Fruit fly (Drosophila melanogaster) whole organism, prepupa: ENCODE results near the gene CG33322.

ENCODE experiments used
- Blimp-1 ChIP-seq: fragments of 200-800 bp; sonication (Bioruptor generic); optimal IDR thresholded peaks from 3 replicates; lab custom pipeline; 2017; ENCODE audit warnings: missing biosample characterization, missing genetic modification characterization, mild to moderate bottlenecking, moderate library complexity, missing genetic modification reagents
- CG10631 ChIP-seq: fragments of 200-800 bp; sonication (Bioruptor generic); optimal IDR thresholded peaks from 2 replicates; lab custom pipeline; 2016; ENCODE audit warnings: missing biosample characterization, missing genetic modification characterization
- CG10669 ChIP-seq: fragments of 200-800 bp; sonication (Bioruptor generic); optimal IDR thresholded peaks from 3 replicates; lab custom pipeline; 2018; ENCODE audit warnings: missing biosample characterization, mild to moderate bottlenecking, missing genetic modification characterization, moderate library complexity
- CG11294 ChIP-seq: fragments of 200-800 bp; sonication (Bioruptor generic); IDR thresholded peaks from 2 replicates; pipeline ENCODE4 v1.3.6; 2022; ENCODE audit warnings: missing biosample characterization, missing genetic modification characterization
- CG15336 ChIP-seq: fragments of 200-800 bp; sonication (Bioruptor generic); IDR thresholded peaks from 2 replicates; pipeline ENCODE4 v1.3.6; 2022; ENCODE audit warnings: missing biosample characterization, missing genetic modification characterization
- CG1621 ChIP-seq: fragments of 200-800 bp; sonication (Bioruptor generic); optimal IDR thresholded peaks from 3 replicates; lab custom pipeline; 2018; ENCODE audit warnings: missing biosample characterization, mild to moderate bottlenecking, missing genetic modification characterization
- CG3032 ChIP-seq: fragments of 200-800 bp; optimal IDR thresholded peaks from 2 replicates; lab custom pipeline; 2019; ENCODE audit warnings: missing biosample characterization, mild to moderate bottlenecking, missing genetic modification characterization, moderate library complexity
- CG31627 ChIP-seq: fragments of 200-800 bp; sonication (Bioruptor generic); optimal IDR thresholded peaks from 3 replicates; lab custom pipeline; 2016; ENCODE audit warnings: missing biosample characterization, missing genetic modification characterization
- CG32006 ChIP-seq: fragments of 200-800 bp; sonication (Bioruptor generic); optimal IDR thresholded peaks from 3 replicates; lab custom pipeline; 2017; ENCODE audit warnings: missing biosample characterization, mild to moderate bottlenecking, missing genetic modification characterization
- CG34406 ChIP-seq: fragments of 200-800 bp; sonication (Bioruptor generic); optimal IDR thresholded peaks from 3 replicates; lab custom pipeline; 2016; ENCODE audit warnings: missing biosample characterization, missing genetic modification characterization
- CG4318 ChIP-seq: fragments of 200-800 bp; sonication (Bioruptor generic); optimal IDR thresholded peaks from 3 replicates; lab custom pipeline; 2017; ENCODE audit warnings: missing biosample characterization, mild to moderate bottlenecking, missing genetic modification characterization
- CG6163 ChIP-seq: fragments of 200-800 bp; sonication (Bioruptor generic); IDR thresholded peaks from 3 replicates; pipeline ENCODE4 v1.3.6; 2022; ENCODE audit warnings: missing biosample characterization, missing genetic modification characterization
- CG6792 ChIP-seq: fragments of 200-800 bp; sonication (Bioruptor generic); optimal IDR thresholded peaks from 3 replicates; lab custom pipeline; 2016; ENCODE audit warnings: missing biosample characterization, missing genetic modification characterization
- CG6808 ChIP-seq: fragments of 200-800 bp; sonication (Bioruptor generic); optimal IDR thresholded peaks from 3 replicates; lab custom pipeline; 2017; ENCODE audit warnings: missing biosample characterization, missing genetic modification characterization, mild to moderate bottlenecking, moderate library complexity, missing genetic modification reagents
- CG8119 ChIP-seq: fragments of 200-800 bp; sonication (Bioruptor generic); IDR thresholded peaks from 3 replicates; pipeline ENCODE4 v1.3.6; 2022; ENCODE audit warnings: missing biosample characterization, missing genetic modification characterization
- CG8319 ChIP-seq: fragments of 200-800 bp; sonication (Bioruptor generic); optimal IDR thresholded peaks from 3 replicates; lab custom pipeline; 2016; ENCODE audit warnings: missing biosample characterization, missing genetic modification characterization
- CG8632 ChIP-seq: fragments of 200-800 bp; sonication (Bioruptor generic); optimal IDR thresholded peaks from 3 replicates; lab custom pipeline; 2016; ENCODE audit warnings: missing biosample characterization, missing genetic modification characterization
- Eip78C ChIP-seq: fragments of 200-800 bp; sonication (Bioruptor generic); peaks from one replicate; lab custom pipeline; 2016; ENCODE audit warnings: missing biosample characterization, missing genetic modification characterization
- Gug ChIP-seq: fragments of 200-800 bp; sonication (Bioruptor generic); IDR thresholded peaks from 2 replicates; pipeline ENCODE4 v1.3.6; 2022; ENCODE audit warnings: missing biosample characterization, missing genetic modification characterization
- Hr38 ChIP-seq: sonication (Bioruptor generic); optimal IDR thresholded peaks from 2 replicates; lab custom pipeline; 2016; ENCODE audit warnings: missing biosample characterization, missing genetic modification characterization
- Hr39 ChIP-seq: fragments of 200-800 bp; sonication (Bioruptor generic); optimal IDR thresholded peaks from 2 replicates; lab custom pipeline; 2016; ENCODE audit warnings: missing biosample characterization, missing genetic modification characterization
- Hr4 ChIP-seq: fragments of 200-800 bp; sonication (Bioruptor generic); optimal IDR thresholded peaks from 3 replicates; lab custom pipeline; 2016; ENCODE audit warnings: missing biosample characterization, missing genetic modification characterization
- Lpt ChIP-seq: fragments of 200-800 bp; sonication (Bioruptor generic); optimal IDR thresholded peaks from 3 replicates; lab custom pipeline; 2016; ENCODE audit warnings: missing biosample characterization, missing genetic modification characterization
- Met ChIP-seq: fragments of 200-800 bp; sonication (Bioruptor generic); optimal IDR thresholded peaks from 3 replicates; lab custom pipeline; 2016; ENCODE audit warnings: missing biosample characterization, missing genetic modification characterization
- Sox102F ChIP-seq: fragments of 200-800 bp; sonication (Bioruptor generic); optimal IDR thresholded peaks from 2 replicates; lab custom pipeline; 2016; ENCODE audit warnings: missing biosample characterization, mild to moderate bottlenecking, missing genetic modification characterization
- Sox14 ChIP-seq: fragments of 200-800 bp; sonication (Bioruptor generic); optimal IDR thresholded peaks from 3 replicates; lab custom pipeline; 2016; ENCODE audit warnings: missing biosample characterization, missing genetic modification characterization
- acj6 ChIP-seq: fragments of 200-800 bp; sonication (Bioruptor generic); optimal IDR thresholded peaks from 3 replicates; lab custom pipeline; 2016; ENCODE audit warnings: missing biosample characterization, missing genetic modification characterization
- dsx ChIP-seq: fragments of 200-800 bp; optimal IDR thresholded peaks from 3 replicates; lab custom pipeline; 2019; ENCODE audit warnings: missing biosample characterization, mild to moderate bottlenecking, missing genetic modification characterization, moderate library complexity; ENCODE audit not compliant: poor library complexity, severe bottlenecking
- eg ChIP-seq: fragments of 200-800 bp; sonication (Bioruptor generic); IDR thresholded peaks from 3 replicates; pipeline ENCODE4 v1.3.6; 2022; ENCODE audit warnings: missing biosample characterization, missing genetic modification characterization
- esn ChIP-seq: fragments of 200-800 bp; sonication (Bioruptor generic); optimal IDR thresholded peaks from 2 replicates; lab custom pipeline; 2016; ENCODE audit warnings: missing biosample characterization, mild to moderate bottlenecking, missing genetic modification characterization, moderate library complexity
- fd59A ChIP-seq: fragments of 200-800 bp; sonication (Bioruptor generic); optimal IDR thresholded peaks from 2 replicates; lab custom pipeline; 2017; ENCODE audit warnings: missing biosample characterization, mild to moderate bottlenecking, missing genetic modification characterization, missing genetic modification reagents
- fd85E ChIP-seq: fragments of 200-800 bp; sonication (Bioruptor generic); optimal IDR thresholded peaks from 3 replicates; lab custom pipeline; 2016; ENCODE audit warnings: missing biosample characterization, missing genetic modification characterization
- fkh ChIP-seq: fragments of 200-800 bp; sonication (Bioruptor generic); optimal IDR thresholded peaks from 3 replicates; lab custom pipeline; 2017; ENCODE audit warnings: missing biosample characterization, mild to moderate bottlenecking, missing genetic modification characterization, moderate library complexity
- net ChIP-seq: fragments of 200-800 bp; sonication (Bioruptor generic); optimal IDR thresholded peaks from 3 replicates; lab custom pipeline; 2016; ENCODE audit warnings: missing biosample characterization, missing genetic modification characterization
- pdm3 ChIP-seq: fragments of 200-800 bp; sonication (Bioruptor generic); optimal IDR thresholded peaks from 3 replicates; lab custom pipeline; 2016; ENCODE audit warnings: missing biosample characterization, missing genetic modification characterization
- svp ChIP-seq: fragments of 200-800 bp; sonication (Bioruptor generic); peaks from one replicate; lab custom pipeline; 2016; ENCODE audit warnings: missing biosample characterization, missing genetic modification characterization
- topi ChIP-seq: fragments of 200-800 bp; sonication (Bioruptor generic); optimal IDR thresholded peaks from 3 replicates; lab custom pipeline; 2016; ENCODE audit warnings: missing biosample characterization, missing genetic modification characterization
- vri ChIP-seq: fragments of 200-800 bp; sonication (Bioruptor generic); optimal IDR thresholded peaks from 3 replicates; lab custom pipeline; 2016; ENCODE audit warnings: missing biosample characterization, mild to moderate bottlenecking, missing genetic modification characterization

CG33322 gene

dm6 chr2L:20864764-20865265 is 48.8 kb upstream of the CG33322 start, which contains the start of gene CG9338 (continued):
- TF ChIP-seq CG1621 (tag; lab: Kevin White, UChicago) = no peak
- TF ChIP-seq Hr4 (GFP tag; lab: Kevin White, UChicago) = peak; percentile 77
- TF ChIP-seq Sox102F = peak; percentile 85
- peak; percentile 85 for TF ChIP-seq Met
- peak; percentile 80 for TF ChIP-seq CG31627 (GFP tag; lab: Kevin White, UChicago)
- TF ChIP-seq fd59A (GFP tag; lab: Kevin White, UChicago) = no peak
- TF ChIP-seq fkh (GFP tag; lab: Kevin White, UChicago) = peak; percentile 67
- TF ChIP-seq topi (GFP tag; lab: Kevin White, UChicago) = peak; percentile 84
- TF ChIP-seq CG8632 = peak; percentile 62
- TF ChIP-seq CG15336 (GFP tag; lab: Robert Waterston, UW) = peak; percentile 81
- TF ChIP-seq Hr38 (GFP tag; lab: Kevin White, UChicago) = no peak
- TF ChIP-seq CG34406 (GFP tag; lab: Kevin White, UChicago) = peak; percentile 73
- TF ChIP-seq net (GFP tag; lab: Kevin White, UChicago) = peak; percentile 76
- TF ChIP-seq acj6 (GFP tag; lab: Kevin White, UChicago) = peak; percentile 62
- TF ChIP-seq Gug (GFP tag; lab: Robert Waterston, UW) = peak; percentile 87

- TF ChIP-seq fkh (GFP tag; lab: Kevin White, UChicago) = peak; percentile 7
- TF ChIP-seq Eip78C = peak; percentile 49
- no peak for TF ChIP-seq Hr39 (GFP tag; lab: Kevin White, UChicago)
- no peak for TF ChIP-seq CG10669 (GFP tag; lab: Kevin White, UChicago)
- no peak for TF ChIP-seq Blimp-1 (GFP tag; lab: Kevin White, UChicago)
- no peak for TF ChIP-seq Sox14 (GFP tag; lab: Kevin White, UChicago)
- TF ChIP-seq CG4318 (GFP tag; lab: Kevin White, UChicago) = no peak
Observed at dm6 chr2L:20858371-20859340, 42.6 kb upstream of the CG33322 start, which contains the start of gene bero. Gene bero, plus strand, starts transcription at chr2L:20858695.

DNA sequence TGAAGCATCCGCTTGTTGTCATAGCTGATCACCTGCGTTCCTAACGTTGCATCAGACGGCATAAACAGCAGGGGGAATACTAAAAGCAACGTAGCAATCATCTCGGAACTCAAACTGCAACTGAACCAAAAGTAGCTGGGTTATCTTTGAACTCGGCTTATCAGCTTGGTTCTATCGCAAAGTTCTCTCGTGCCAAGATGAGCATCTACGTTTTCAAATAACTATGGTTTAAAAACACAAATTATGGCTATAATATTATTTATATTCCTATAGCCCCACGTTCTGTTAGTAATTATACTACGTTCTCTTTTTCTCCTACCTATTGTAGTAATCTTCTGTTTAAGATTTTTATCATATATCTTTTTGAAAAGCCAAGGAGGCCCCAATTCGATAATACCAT is 41.8 kb upstream of the CG33322 start, which contains the start of gene CG14400:
Gene CG14400 (minus strand): TSS at position 101 of the 400 bp plus-strand sequence.
- TF ChIP-seq CG6808 (GFP tag; lab: Kevin White, UChicago) = no peak
- no peak for TF ChIP-seq fd85E (GFP tag; lab: Kevin White, UChicago)
- no peak for TF ChIP-seq acj6 (GFP tag; lab: Kevin White, UChicago)
- no peak for TF ChIP-seq eg (GFP tag; lab: Robert Waterston, UW)
- TF ChIP-seq vri (GFP tag; lab: Kevin White, UChicago) = no peak
- no peak for TF ChIP-seq pdm3 (GFP tag; lab: Kevin White, UChicago)
- no peak for TF ChIP-seq CG32006 (GFP tag; lab: Kevin White, UChicago)
- TF ChIP-seq esn (GFP tag; lab: Kevin White, UChicago) = no peak
- TF ChIP-seq Met = no peak
- no peak for TF ChIP-seq svp (GFP tag; lab: Kevin White, UChicago)
- TF ChIP-seq Lpt (GFP tag; lab: Kevin White, UChicago) = no peak
- TF ChIP-seq fd59A (GFP tag; lab: Kevin White, UChicago) = no peak
- TF ChIP-seq dsx (GFP tag; lab: Kevin White, UChicago) = no peak
- no peak for TF ChIP-seq CG10631
- TF ChIP-seq, all 60 proteins: peak for 0

dm6 chr2L:20852092-20852628 is 36.1 kb upstream of the CG33322 start, which contains the start of gene twit:
Gene twit, plus strand, starts transcription at chr2L:20852578.
- no peak for TF ChIP-seq CG32006 (GFP tag; lab: Kevin White, UChicago)
- no peak for TF ChIP-seq eg (GFP tag; lab: Robert Waterston, UW)
- TF ChIP-seq CG6808 (GFP tag; lab: Kevin White, UChicago) = no peak
- TF ChIP-seq CG10631 = no peak
- no peak for TF ChIP-seq CG8319 (GFP tag; lab: Kevin White, UChicago)
- no peak for TF ChIP-seq CG15336 (GFP tag; lab: Robert Waterston, UW)
- no peak for TF ChIP-seq CG3032
- TF ChIP-seq CG8119 (GFP tag; lab: Robert Waterston, UW) = no peak
- no peak for TF ChIP-seq CG6792 (GFP tag; lab: Kevin White, UChicago)
- no peak for TF ChIP-seq Hr38 (GFP tag; lab: Kevin White, UChicago)
- TF ChIP-seq Lpt (GFP tag; lab: Kevin White, UChicago) = no peak
- no peak for TF ChIP-seq CG11294 (GFP tag; lab: Robert Waterston, UW)
- TF ChIP-seq CG6163 (GFP tag; lab: Robert Waterston, UW) = no peak
- TF ChIP-seq, all 60 proteins: peak for 0
